Worm (Caenorhabditis elegans) whole organism, young adult: ENCODE data around the gene tlk-1.

Source experiments
- B0336.3 ChIP-seq: fragments of 200-800 bp; sonication (Bioruptor generic); IDR thresholded peaks from 2 replicates; pipeline ENCODE4 v1.3.6; 2022; ENCODE audit warnings: missing genetic modification characterization, missing compliant biosample characterization
- C17E4.6 ChIP-seq: fragments of 200-800 bp; sonication (Bioruptor generic); IDR thresholded peaks from 2 replicates; pipeline ENCODE4 v1.3.6; 2022; ENCODE audit warnings: missing genetic modification reagents, missing genetic modification characterization, missing compliant biosample characterization
- F37B4.10 ChIP-seq: fragments of 200-800 bp; sonication (Bioruptor generic); IDR thresholded peaks from 2 replicates; pipeline ENCODE4 v1.3.6; 2022; ENCODE audit warnings: missing genetic modification characterization, missing compliant biosample characterization
- F55B11.4 ChIP-seq: sonication (generic microtip); optimal IDR thresholded peaks from 2 replicates; lab custom pipeline; 2016; ENCODE audit warnings: missing compliant biosample characterization, missing genetic modification characterization, borderline replicate concordance; ENCODE audit not compliant: insufficient read depth
- F57C9.4 ChIP-seq: sonication (generic microtip); optimal IDR thresholded peaks from 2 replicates; lab custom pipeline; 2017; ENCODE audit warnings: mild to moderate bottlenecking, missing genetic modification characterization, missing compliant biosample characterization
- Y53G8AR.9 ChIP-seq: fragments of 200-800 bp; sonication (Bioruptor generic); conservative IDR thresholded peaks from 2 replicates; pipeline ENCODE4 v1.3.6; 2022; ENCODE audit warnings: missing genetic modification reagents, missing genetic modification characterization, missing compliant biosample characterization
- Y56A3A.18 ChIP-seq: fragments of 200-800 bp; sonication (Bioruptor generic); IDR thresholded peaks from 2 replicates; pipeline ENCODE4 v1.3.6; 2022; ENCODE audit warnings: missing genetic modification reagents, missing genetic modification characterization, missing compliant biosample characterization
- Y67H2A.10 ChIP-seq: fragments of 200-800 bp; sonication (Bioruptor generic); conservative IDR thresholded peaks from 2 replicates; pipeline ENCODE4 v1.3.6; 2022; ENCODE audit warnings: missing genetic modification reagents, missing genetic modification characterization, missing compliant biosample characterization
- ama-1 ChIP-seq, 3 experiments: fragments of 150-350 bp in 1 of 3; sonication (generic microtip) in 2 of 3; optimal IDR thresholded peaks; 2 replicates each; lab custom pipeline; 2014 to 2018; ENCODE audit warnings: missing biosample characterization in 2 of 3, missing genetic modification characterization in 2 of 3, missing genetic modification reagents in 2 of 3
- aptf-3 ChIP-seq: fragments of 200-800 bp; sonication (Bioruptor generic); IDR thresholded peaks from 2 replicates; pipeline ENCODE4 v1.3.6; 2022; ENCODE audit warnings: missing genetic modification characterization, missing compliant biosample characterization
- attf-5 ChIP-seq: fragments of 200-800 bp; sonication (Bioruptor generic); optimal IDR thresholded peaks from 2 replicates; lab custom pipeline; 2018; ENCODE audit warnings: mild to moderate bottlenecking, missing genetic modification characterization, missing compliant biosample characterization
- attf-6 ChIP-seq: fragments of 200-800 bp; sonication (Bioruptor generic); IDR thresholded peaks from 2 replicates; pipeline ENCODE4 v1.3.6; 2022; ENCODE audit warnings: missing genetic modification reagents, missing genetic modification characterization, missing compliant biosample characterization
- ccch-3 ChIP-seq: fragments of 200-800 bp; sonication (Bioruptor generic); optimal IDR thresholded peaks from 2 replicates; lab custom pipeline; 2018; ENCODE audit warnings: mild to moderate bottlenecking, missing genetic modification characterization, missing compliant biosample characterization
- ceh-100 ChIP-seq: fragments of 200-800 bp; sonication (Bioruptor generic); IDR thresholded peaks from 2 replicates; pipeline ENCODE4 v1.3.6; 2022; ENCODE audit warnings: missing genetic modification reagents, missing genetic modification characterization, missing compliant biosample characterization
- ceh-79 ChIP-seq: sonication (generic microtip); optimal IDR thresholded peaks from 2 replicates; lab custom pipeline; 2017; ENCODE audit warnings: mild to moderate bottlenecking, missing genetic modification characterization, missing compliant biosample characterization
- die-1 ChIP-seq: sonication (generic microtip); optimal IDR thresholded peaks from 2 replicates; lab custom pipeline; 2016; ENCODE audit warnings: missing genotype, mild to moderate bottlenecking, missing genetic modification characterization, missing compliant biosample characterization
- ekl-4 ChIP-seq: fragments of 200-800 bp; sonication (Bioruptor generic); IDR thresholded peaks from 2 replicates; pipeline ENCODE4 v1.3.6; 2022; ENCODE audit warnings: missing genetic modification reagents, missing genetic modification characterization, missing compliant biosample characterization
- hlh-26 ChIP-seq: fragments of 200-800 bp; sonication (Bioruptor generic); conservative IDR thresholded peaks from 2 replicates; pipeline ENCODE4 v1.3.6; 2022; ENCODE audit warnings: missing genetic modification reagents, missing genetic modification characterization, missing compliant biosample characterization
- hsf-1 ChIP-seq: fragments of 200-800 bp; sonication (Bioruptor generic); IDR thresholded peaks from 2 replicates; pipeline ENCODE4 v1.3.6; 2022; ENCODE audit warnings: missing genetic modification reagents, missing genetic modification characterization, missing compliant biosample characterization
- lag-1 ChIP-seq: fragments of 200-800 bp; sonication (Bioruptor generic); IDR thresholded peaks from 2 replicates; pipeline ENCODE4 v1.3.6; 2022; ENCODE audit warnings: missing genetic modification reagents, missing genetic modification characterization, missing compliant biosample characterization
- let-526 ChIP-seq: fragments of 200-800 bp; sonication (Bioruptor generic); IDR thresholded peaks from 2 replicates; pipeline ENCODE4 v1.3.6; 2022; ENCODE audit warnings: missing genetic modification reagents, missing genetic modification characterization, missing compliant biosample characterization
- lir-1 ChIP-seq: fragments of 200-800 bp; sonication (Bioruptor generic); conservative IDR thresholded peaks from 2 replicates; pipeline ENCODE4 v1.3.6; 2022; ENCODE audit warnings: missing genetic modification reagents, missing genetic modification characterization, missing compliant biosample characterization
- madf-6 ChIP-seq: fragments of 200-800 bp; sonication (Bioruptor generic); IDR thresholded peaks from 2 replicates; pipeline ENCODE4 v1.3.6; 2022; ENCODE audit warnings: missing genetic modification reagents, missing genetic modification characterization, missing compliant biosample characterization
- madf-8 ChIP-seq: fragments of 200-800 bp; sonication (Bioruptor generic); conservative IDR thresholded peaks from 2 replicates; pipeline ENCODE4 v1.3.6; 2022; ENCODE audit warnings: missing genetic modification reagents, missing genetic modification characterization, missing compliant biosample characterization
- mcd-1 ChIP-seq: fragments of 200-800 bp; sonication (Bioruptor generic); IDR thresholded peaks from 2 replicates; pipeline ENCODE4 v1.3.6; 2022; ENCODE audit warnings: missing genetic modification reagents, missing genetic modification characterization, missing compliant biosample characterization
- nhr-27 ChIP-seq: fragments of 200-800 bp; sonication (Bioruptor generic); optimal IDR thresholded peaks from 2 replicates; lab custom pipeline; 2018; ENCODE audit warnings: mild to moderate bottlenecking, missing genetic modification characterization, moderate library complexity, missing compliant biosample characterization
- nhr-80 ChIP-seq: sonication (generic microtip); optimal IDR thresholded peaks from 2 replicates; lab custom pipeline; 2016; ENCODE audit warnings: missing genetic modification characterization, missing compliant biosample characterization
- nhr-90 ChIP-seq: sonication (generic microtip); optimal IDR thresholded peaks from 2 replicates; lab custom pipeline; 2016; ENCODE audit warnings: missing genotype, mild to moderate bottlenecking, missing genetic modification characterization, missing compliant biosample characterization
- pha-4 ChIP-seq: fragments of 150-350 bp; sonication (generic microtip); optimal IDR thresholded peaks from 2 replicates; lab custom pipeline; 2014; ENCODE audit warnings: missing biosample characterization, missing genetic modification reagents, missing genetic modification characterization
- rcor-1 ChIP-seq: fragments of 200-800 bp; sonication (Bioruptor generic); IDR thresholded peaks from 2 replicates; pipeline ENCODE4 v1.3.6; 2022; ENCODE audit warnings: missing genetic modification reagents, missing genetic modification characterization, missing compliant biosample characterization
- repo-1 ChIP-seq: sonication (generic microtip); optimal IDR thresholded peaks from 2 replicates; lab custom pipeline; 2017; ENCODE audit warnings: mild to moderate bottlenecking, missing genetic modification characterization, missing compliant biosample characterization
- rpc-1 ChIP-seq, 2 experiments: fragments of 150-350 bp in 1 of 2; sonication (generic microtip) in 1 of 2; optimal IDR thresholded peaks; 2 replicates each; lab custom pipeline; 2014 to 2018; ENCODE audit warnings: missing biosample characterization in 1 of 2, missing genetic modification characterization in 1 of 2, missing genetic modification reagents in 1 of 2, missing genotype in 1 of 2
- snpc-1.1 ChIP-seq: sonication (generic microtip); optimal IDR thresholded peaks from 2 replicates; lab custom pipeline; 2017; ENCODE audit warnings: missing genetic modification characterization, mild to moderate bottlenecking, missing compliant biosample characterization, antibody characterized with exemption, moderate library complexity, missing genotype, missing genetic modification reagents; ENCODE audit not compliant: insufficient read depth
- snpc-1.3 ChIP-seq: sonication (generic microtip); optimal IDR thresholded peaks from 2 replicates; lab custom pipeline; 2017; ENCODE audit warnings: missing genetic modification characterization, mild to moderate bottlenecking, missing compliant biosample characterization, antibody characterized with exemption, moderate library complexity, missing genotype, missing genetic modification reagents; ENCODE audit not compliant: insufficient read depth
- snpc-3.4 ChIP-seq: sonication (generic microtip); optimal IDR thresholded peaks from 2 replicates; lab custom pipeline; 2017; ENCODE audit warnings: missing genetic modification characterization, mild to moderate bottlenecking, missing compliant biosample characterization, antibody characterized with exemption, moderate library complexity, missing genotype, missing genetic modification reagents
- tbp1 ChIP-seq: fragments of 200-800 bp; sonication (Bioruptor generic); optimal IDR thresholded peaks from 2 replicates; lab custom pipeline; 2018; ENCODE audit warnings: mild to moderate bottlenecking, missing genetic modification characterization, missing compliant biosample characterization
- unc-130 ChIP-seq: sonication (generic microtip); optimal IDR thresholded peaks from 2 replicates; lab custom pipeline; 2016; ENCODE audit warnings: missing genetic modification reagents, missing genetic modification characterization, missing compliant biosample characterization
- ztf-22 ChIP-seq: fragments of 200-800 bp; sonication (Bioruptor generic); optimal IDR thresholded peaks from 2 replicates; lab custom pipeline; 2018; ENCODE audit warnings: mild to moderate bottlenecking, missing genetic modification characterization, moderate library complexity, missing compliant biosample characterization
- ztf-28 ChIP-seq: fragments of 200-800 bp; sonication (Bioruptor generic); IDR thresholded peaks from 2 replicates; pipeline ENCODE4 v1.3.6; 2022; ENCODE audit warnings: missing genetic modification reagents, missing genetic modification characterization, missing compliant biosample characterization

tlk-1 gene

ce11 chrIII:9689377-9689776, 10.3 kb upstream of the tlk-1 start:
- TF ChIP-seq ztf-22 (GFP tag; lab: Kevin White, UChicago) = no peak
- TF ChIP-seq hsf-1 (GFP tag; lab: Robert Waterston, UW) = no peak
- no peak for TF ChIP-seq F57C9.4 (tag; lab: Kevin White, UChicago)
- TF ChIP-seq ccch-3 (GFP tag; lab: Kevin White, UChicago) = no peak
- TF ChIP-seq F55B11.4 (tag; lab: Kevin White, UChicago) = no peak
- no peak for TF ChIP-seq lir-1 (GFP tag; lab: Robert Waterston, UW)
- TF ChIP-seq Y67H2A.10 (GFP tag; lab: Robert Waterston, UW) = no peak
- no peak for TF ChIP-seq nhr-90 (tag; lab: Kevin White, UChicago)
- no peak for TF ChIP-seq repo-1 (tag; lab: Kevin White, UChicago)
- TF ChIP-seq unc-130 = no peak
- no peak for TF ChIP-seq ceh-79 (tag; lab: Kevin White, UChicago)

DNA sequence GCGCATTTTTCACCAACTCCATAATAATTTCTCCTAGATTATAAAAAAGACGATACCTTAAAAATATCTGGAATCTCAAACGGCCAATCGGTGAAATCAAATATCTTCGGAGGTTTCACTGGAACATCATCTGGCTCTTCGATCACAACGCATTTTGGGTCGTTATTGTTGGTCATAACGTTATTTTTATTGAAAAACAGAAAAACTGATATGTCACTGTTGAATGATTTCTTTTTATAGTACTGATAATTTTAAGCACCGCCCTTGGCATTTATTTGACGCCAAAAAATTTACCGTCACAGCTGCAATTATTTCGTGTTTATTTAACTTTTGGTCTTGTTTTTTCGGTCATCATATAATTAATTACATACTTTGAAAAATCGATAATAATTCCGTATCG, 9.6 kb upstream of the tlk-1 start, which contains the start of gene best-5:
Gene best-5 (minus strand): TSS at position 210 of the 400 bp plus-strand sequence.
- TF ChIP-seq nhr-80 (tag; lab: Kevin White, UChicago) (peak; percentile 8), ztf-28 (GFP tag; lab: Robert Waterston, UW) (no peak)
- TF ChIP-seq, all 124 proteins: peak for 1

- TF ChIP-seq rcor-1 (0 out of 2 replicates have a peak, but pooled peaks have one; percentile 9), snpc-1.3 (tag; lab: Kevin White, UChicago) (no peak), mcd-1 (no peak)
These were observed 5.2 kb upstream of the tlk-1 start, which contains the start of gene set-3 for ce11 chrIII:9694474-9694873. set-3 (minus strand) TSS chrIII:9694574.

- TF ChIP-seq snpc-1.3 (tag; lab: Kevin White, UChicago) = peak; percentile 33
- TF ChIP-seq snpc-3.4 (tag; lab: Kevin White, UChicago) = peak; percentile 7
- TF ChIP-seq attf-5 = no peak
- TF ChIP-seq die-1 (tag; lab: Kevin White, UChicago) = no peak
- TF ChIP-seq snpc-1.1 (tag; lab: Kevin White, UChicago) = peak; percentile 25
- no peak for TF ChIP-seq tbp1 (GFP tag; lab: Kevin White, UChicago)
- no peak for TF ChIP-seq nhr-27 (tag; lab: Kevin White, UChicago)
- TF ChIP-seq hlh-26 = no peak
- TF ChIP-seq, all 124 proteins: peak for 3
These were observed 4.3 kb upstream of the tlk-1 start for ce11 chrIII:9695379-9695778.

DNA sequence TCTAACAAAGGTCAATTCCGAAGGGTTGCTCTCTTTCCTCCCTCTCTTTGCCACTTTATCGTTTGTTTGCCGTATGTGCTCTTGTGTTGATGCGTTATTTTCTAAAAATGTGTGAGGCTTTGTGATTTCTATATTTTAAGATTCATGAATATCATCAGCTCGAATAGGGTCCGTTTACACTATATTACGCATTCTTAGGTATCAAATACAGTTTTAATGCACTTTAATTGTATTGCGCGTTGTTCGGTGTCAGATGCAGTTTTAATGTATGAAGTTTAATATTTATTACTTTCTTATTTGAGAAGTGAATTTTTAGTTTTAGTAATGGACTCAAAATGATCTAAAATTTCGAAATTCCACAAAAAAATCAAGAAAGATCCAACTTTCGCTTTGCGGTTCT, 3.3 kb upstream of the tlk-1 start, which contains the start of gene bud-31:
Gene bud-31 (minus strand): TSS at position 101 of the 400 bp plus-strand sequence.
- no peak for TF ChIP-seq nhr-80 (tag; lab: Kevin White, UChicago)
- no peak for TF ChIP-seq let-526 (GFP tag; lab: Robert Waterston, UW)
- TF ChIP-seq F37B4.10 (GFP tag; lab: Robert Waterston, UW) = no peak
- TF ChIP-seq rpc-1 (optimal IDR thresholded peaks at IDR 0.05; lab: Kevin White, UChicago) = no peak
- no peak for TF ChIP-seq rpc-1 (tag; optimal IDR thresholded peaks at IDR 0.05; lab: Kevin White, UChicago)
- TF ChIP-seq Y56A3A.18 (GFP tag; lab: Robert Waterston, UW) = no peak
- no peak for TF ChIP-seq lag-1 (GFP tag; lab: Robert Waterston, UW)

ce11 chrIII:9697323-9697722, 2.4 kb upstream of the tlk-1 start:
- TF ChIP-seq attf-6 (no peak), aptf-3 (GFP tag; lab: Robert Waterston, UW) (no peak), ama-1 (optimal IDR thresholded peaks at IDR 0.05; lab: Kevin White, UChicago) (no peak), ama-1 (GFP tag; optimal IDR thresholded peaks at IDR 0.05; lab: Kevin White, UChicago) (no peak), B0336.3 (GFP tag; lab: Robert Waterston, UW) (peak; percentile 42; the same call in 1 of the 2 replicates), madf-8 (GFP tag; lab: Robert Waterston, UW) (no peak), Y53G8AR.9 (GFP tag; lab: Robert Waterston, UW) (0 out of 2 replicates have a peak, but pooled peaks have one; percentile 35), C17E4.6 (no peak), hsf-1 (GFP tag; lab: Robert Waterston, UW) (no peak), madf-6 (no peak), ceh-100 (no peak), pha-4 (tag; lab: Kevin White, UChicago) (no peak), ekl-4 (GFP tag; lab: Robert Waterston, UW) (0 out of 2 replicates have a peak, but pooled peaks have one; percentile 16)
